Worm (Caenorhabditis elegans): Measurements from ENCODE around the gene nlp-19.

ce11 chrX:10965508-10965907 lies 7.0 kb downstream of the nlp-19 start:
- TF ChIP-seq nfya-1 (tag; optimal IDR thresholded peaks at IDR 0.05) (no peak), pqm-1 (tag; optimal IDR thresholded peaks at IDR 0.05) (no peak), ets-4 (tag; optimal IDR thresholded peaks at IDR 0.05) (no peak), pat-9 (tag; optimal IDR thresholded peaks at IDR 0.05) (no peak), ceh-45 (GFP tag; IDR thresholded peaks at IDR 0.05) (no peak), gmeb-2 (tag; optimal IDR thresholded peaks at IDR 0.05) (no peak), ceh-30 (tag; optimal IDR thresholded peaks at IDR 0.05) (no peak), unc-55 (GFP tag; optimal IDR thresholded peaks at IDR 0.05) (no peak), elt-4 (tag; optimal IDR thresholded peaks at IDR 0.05) (no peak), dmd-4 (tag; optimal IDR thresholded peaks at IDR 0.05; ENCODE audit: borderline replicate concordance) (no peak)

Data from whole organism, late embryonic.